Worm (Caenorhabditis elegans): ENCODE measurements around the gene clc-3.

ce11 chrX:3343620-3344197 lies 30.8 kb downstream of the clc-3 start:
- TF ChIP-seq T22C8.4 (GFP tag; IDR thresholded peaks at IDR 0.05) = no peak
- TF ChIP-seq ztf-29 (GFP tag; IDR thresholded peaks at IDR 0.05) = no peak
- no peak for TF ChIP-seq tab-1 (GFP tag; IDR thresholded peaks at IDR 0.05)
- no peak for TF ChIP-seq med-1 (GFP tag; optimal IDR thresholded peaks at IDR 0.05; ENCODE audit: insufficient read depth)
- TF ChIP-seq ref-1 (GFP tag; conservative IDR thresholded peaks at IDR 0.05) = no peak

Data from whole organism, midembryonic.